Worm (Caenorhabditis elegans) whole organism, L4 larva: ENCODE results near the gene nhr-88.
A peak's percentile ranks its signal among the peaks of the same experiment; 100 is the strongest.
"Not testable (repeated sequence)": the region's sequence is repeated elsewhere in the genome, so short reads cannot be mapped to it uniquely, and the experiment has no call there.

Experiments
- F26F4.8 ChIP-seq: fragments of 200-800 bp; sonication (Bioruptor generic); conservative IDR thresholded peaks from 2 replicates; pipeline ENCODE4 v1.3.6; 2022; ENCODE audit warnings: missing genetic modification characterization, missing compliant biosample characterization
- ZK337.2 ChIP-seq: fragments of 200-800 bp; sonication (Bioruptor generic); IDR thresholded peaks from 2 replicates; pipeline ENCODE4 v1.3.6; 2022; ENCODE audit warnings: missing genetic modification reagents, missing genetic modification characterization, missing compliant biosample characterization
- aha-1 ChIP-seq: fragments of 150-350 bp; peaks from one replicate; lab custom pipeline; 2014; ENCODE audit warnings: missing biosample characterization, missing genetic modification characterization
- ceh-20 ChIP-seq: fragments of 200-800 bp; sonication (Bioruptor generic); IDR thresholded peaks from 2 replicates; pipeline ENCODE4 v1.3.6; 2022; ENCODE audit warnings: missing genetic modification reagents, missing genetic modification characterization, missing compliant biosample characterization
- ceh-28 ChIP-seq: fragments of 150-350 bp; optimal IDR thresholded peaks from 2 replicates; lab custom pipeline; 2014; ENCODE audit warnings: missing biosample characterization, missing genetic modification reagents, missing genetic modification characterization
- ceh-62 ChIP-seq: sonication (generic microtip); optimal IDR thresholded peaks from 2 replicates; lab custom pipeline; 2017; ENCODE audit warnings: missing biosample characterization, missing genetic modification characterization
- cey-2 ChIP-seq: sonication (generic microtip); optimal IDR thresholded peaks from 3 replicates; lab custom pipeline; 2017; ENCODE audit warnings: missing genetic modification characterization, mild to moderate bottlenecking, missing compliant biosample characterization, antibody characterized with exemption, borderline replicate concordance; ENCODE audit not compliant: insufficient read depth
- dmd-8 ChIP-seq: fragments of 200-800 bp; sonication (Bioruptor generic); IDR thresholded peaks from 2 replicates; pipeline ENCODE4 v1.3.6; 2022; ENCODE audit warnings: missing genetic modification characterization, missing compliant biosample characterization
- dmd-9 ChIP-seq: fragments of 200-800 bp; sonication (Bioruptor generic); IDR thresholded peaks from 2 replicates; pipeline ENCODE4 v1.3.6; 2022; ENCODE audit warnings: missing genetic modification reagents, missing genetic modification characterization, missing compliant biosample characterization
- hlh-11 ChIP-seq: fragments of 200-800 bp; sonication (Bioruptor generic); optimal IDR thresholded peaks from 2 replicates; lab custom pipeline; 2018; ENCODE audit warnings: mild to moderate bottlenecking, missing genetic modification characterization, missing compliant biosample characterization
- lin-38 ChIP-seq: fragments of 200-800 bp; sonication (Bioruptor generic); IDR thresholded peaks from 2 replicates; pipeline ENCODE4 v1.3.6; 2022; ENCODE audit warnings: missing genetic modification reagents, missing genetic modification characterization, missing compliant biosample characterization
- lsy-2 ChIP-seq, 2 experiments: fragments of 150-350 bp in 1 of 2; sonication (generic microtip) in 1 of 2; optimal IDR thresholded peaks; 2 replicates each; lab custom pipeline; 2014 to 2017; ENCODE audit warnings: missing biosample characterization in 2 of 2, missing genetic modification characterization in 2 of 2
- madf-5 ChIP-seq, 2 experiments: fragments of 200-800 bp; sonication (Bioruptor generic); IDR thresholded peaks; 2 replicates each; pipeline ENCODE4 v1.3.6; 2022; ENCODE audit warnings: missing compliant biosample characterization in 2 of 2, missing genetic modification characterization in 2 of 2
- nhr-102 ChIP-seq: sonication (generic microtip); optimal IDR thresholded peaks from 2 replicates; lab custom pipeline; 2016; ENCODE audit warnings: mild to moderate bottlenecking, missing genetic modification characterization, moderate library complexity, missing compliant biosample characterization
- nhr-25 ChIP-seq: sonication (generic microtip); optimal IDR thresholded peaks from 2 replicates; lab custom pipeline; 2017; ENCODE audit warnings: missing genetic modification characterization, mild to moderate bottlenecking, missing compliant biosample characterization, antibody characterized with exemption, moderate library complexity, borderline replicate concordance; ENCODE audit not compliant: insufficient read depth
- nhr-48 ChIP-seq: sonication (generic microtip); optimal IDR thresholded peaks from 2 replicates; lab custom pipeline; 2016; ENCODE audit warnings: mild to moderate bottlenecking, missing genetic modification characterization, missing compliant biosample characterization
- nhr-6 ChIP-seq: fragments of 150-350 bp; optimal IDR thresholded peaks from 2 replicates; lab custom pipeline; 2014; ENCODE audit warnings: missing biosample characterization, missing genetic modification characterization
- nhr-76 ChIP-seq: fragments of 150-350 bp; optimal IDR thresholded peaks from 2 replicates; lab custom pipeline; 2014; ENCODE audit warnings: missing biosample characterization, missing genetic modification characterization
- pha-4 ChIP-seq, 2 experiments: fragments of 150-350 bp in 1 of 2; fragments of 200-800 bp in 1 of 2; sonication (Bioruptor generic) in 1 of 2; IDR thresholded peaks in 1 of 2; optimal IDR thresholded peaks in 1 of 2; 2 replicates each; pipeline versions ENCODE4 v1.3.6 to Lab custom; 2014 to 2022; ENCODE audit warnings: missing genetic modification characterization in 2 of 2, missing genetic modification reagents in 2 of 2, missing biosample characterization in 1 of 2, missing compliant biosample characterization in 1 of 2
- set-16 ChIP-seq: fragments of 200-800 bp; sonication (Bioruptor generic); IDR thresholded peaks from 2 replicates; pipeline ENCODE4 v1.3.6; 2022; ENCODE audit warnings: missing genetic modification reagents, missing genetic modification characterization, missing compliant biosample characterization
- spr-3 ChIP-seq: fragments of 200-800 bp; sonication (Bioruptor generic); optimal IDR thresholded peaks from 2 replicates; lab custom pipeline; 2018; ENCODE audit warnings: mild to moderate bottlenecking, missing genetic modification characterization, missing compliant biosample characterization
- tra-1 ChIP-seq: fragments of 200-800 bp; sonication (Bioruptor generic); IDR thresholded peaks from 2 replicates; pipeline ENCODE4 v1.3.6; 2022; ENCODE audit warnings: missing genetic modification reagents, missing genetic modification characterization, missing compliant biosample characterization
- vab-7 ChIP-seq: fragments of 200-800 bp; sonication (Bioruptor generic); IDR thresholded peaks from 2 replicates; pipeline ENCODE4 v1.3.6; 2022; ENCODE audit warnings: missing genetic modification reagents, missing genetic modification characterization, missing compliant biosample characterization
- zag-1 ChIP-seq: fragments of 150-350 bp; optimal IDR thresholded peaks from 2 replicates; lab custom pipeline; 2014; ENCODE audit warnings: missing biosample characterization, missing genetic modification characterization

nhr-88 gene

DNA sequence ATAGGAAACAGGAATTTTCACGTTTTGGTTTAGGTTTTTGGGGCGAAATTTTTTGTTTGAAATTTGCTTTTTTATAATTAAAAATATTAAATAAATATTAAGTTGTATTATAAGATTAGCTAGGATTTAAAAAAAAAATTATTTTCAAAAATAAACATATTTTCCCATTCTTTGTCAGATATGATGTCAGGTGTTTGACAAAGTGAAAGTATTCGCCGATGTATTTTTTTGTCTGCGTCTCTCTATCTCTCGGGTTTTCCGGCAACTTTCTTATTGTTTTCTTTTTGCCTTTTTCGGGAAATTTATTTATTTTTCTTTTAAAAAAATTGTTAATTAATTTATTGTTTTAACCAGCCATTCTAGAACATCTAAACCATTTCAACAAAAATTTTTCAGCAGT lies 54.0 kb downstream of the nhr-88 start:
- TF ChIP-seq zag-1 (tag; lab: Kevin White, UChicago) = no peak
- TF ChIP-seq spr-3 (GFP tag; lab: Kevin White, UChicago) = no peak
- no peak for TF ChIP-seq nhr-48 (tag; lab: Kevin White, UChicago)
- TF ChIP-seq cey-2 (tag; lab: Kevin White, UChicago) = no peak
- no peak for TF ChIP-seq nhr-6
- TF ChIP-seq nhr-25 = no peak
- TF ChIP-seq madf-5 (GFP tag; IDR thresholded peaks at IDR 0.05; lab: Robert Waterston, UW) = no peak
- TF ChIP-seq ceh-62 (tag; lab: Kevin White, UChicago) = no peak

DNA sequence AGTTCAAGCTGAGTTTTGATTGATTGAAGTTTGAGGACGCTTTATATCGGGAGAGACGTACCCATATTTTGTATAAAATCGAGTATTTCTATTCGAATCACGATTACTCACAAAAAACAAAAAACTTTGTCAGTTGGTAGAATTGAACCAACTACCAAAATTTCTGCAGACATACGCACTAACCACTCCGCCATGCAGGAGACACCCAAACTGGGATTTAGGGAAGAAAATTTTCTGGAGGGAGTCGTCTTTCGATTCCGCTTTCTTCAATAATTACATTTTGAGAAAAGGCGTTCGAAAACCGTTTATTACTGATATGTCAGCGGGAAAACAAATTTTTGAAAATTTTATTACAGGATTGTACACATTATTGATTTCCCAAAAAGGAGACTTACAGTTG lies 54.9 kb downstream of the nhr-88 start:
- TF ChIP-seq F26F4.8 (GFP tag; lab: Robert Waterston, UW) (0 out of 2 replicates have a peak, but pooled peaks have one; percentile 17), tra-1 (GFP tag; lab: Robert Waterston, UW) (0 out of 2 replicates have a peak, but pooled peaks have one; percentile 33), pha-4 (GFP tag; IDR thresholded peaks at IDR 0.05; lab: Robert Waterston, UW) (peak; percentile 45; the same call in 1 of the 2 replicates), vab-7 (0 out of 2 replicates have a peak, but pooled peaks have one; percentile 10), lin-38 (peak; percentile 47), dmd-8 (GFP tag; lab: Robert Waterston, UW) (0 out of 2 replicates have a peak, but pooled peaks have one; percentile 59)
- not testable (repeated sequence) for TF ChIP-seq pha-4 (tag; optimal IDR thresholded peaks at IDR 0.05; lab: Kevin White, UChicago)

DNA sequence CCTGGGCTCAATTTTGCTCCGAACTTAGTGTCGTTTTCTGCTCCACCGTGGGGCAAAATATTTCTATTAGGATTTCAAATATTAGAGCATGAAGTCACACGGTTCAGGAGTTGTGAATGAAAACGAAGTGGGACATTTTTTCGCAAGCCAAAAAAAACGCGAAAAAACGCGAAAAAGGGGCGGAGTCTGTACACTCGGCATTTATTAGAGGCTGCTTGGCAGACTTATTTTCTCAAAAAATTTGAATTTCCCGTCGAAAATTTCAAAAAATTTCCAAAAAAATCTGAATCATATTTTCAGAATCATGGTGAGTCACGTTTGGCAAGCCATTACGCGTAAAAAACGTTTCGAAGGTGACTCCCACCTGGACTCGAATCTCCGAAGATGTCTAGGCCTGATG lies 56.0 kb downstream of the nhr-88 start, which contains the start of gene B0454.6:
TSS of gene B0454.6 (plus strand) at position 301 of the 400 bp plus-strand sequence.
- TF ChIP-seq lsy-2 (tag; optimal IDR thresholded peaks at IDR 0.05; lab: Kevin White, UChicago); nhr-76 (tag; lab: Kevin White, UChicago); ceh-62 (tag; lab: Kevin White, UChicago): not testable (repeated sequence)

DNA sequence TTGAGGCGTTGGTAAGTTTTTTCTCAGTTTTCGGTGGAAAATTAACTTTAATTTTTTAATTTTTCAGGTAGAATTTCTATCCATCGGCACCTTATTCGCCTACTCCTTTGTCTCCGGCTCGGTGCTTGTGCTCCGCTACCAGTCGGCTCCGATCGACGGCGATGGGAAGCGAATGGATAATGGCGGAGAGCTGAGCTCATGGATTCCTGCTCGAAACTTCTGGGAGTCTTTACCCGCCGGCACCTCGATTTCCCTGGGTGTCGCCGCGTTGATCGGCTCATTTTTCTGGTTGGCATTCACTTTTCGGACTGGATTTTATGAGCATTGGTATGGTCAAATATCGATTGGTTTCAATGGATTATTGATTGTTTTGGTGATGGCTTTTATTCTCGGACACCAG lies 58.5 kb downstream of the nhr-88 start:
- peak; percentile 75 for TF ChIP-seq set-16 (GFP tag; lab: Robert Waterston, UW)
- peak; percentile 55 for TF ChIP-seq ceh-28 (tag; lab: Kevin White, UChicago)
- no peak for TF ChIP-seq ZK337.2
- no peak for TF ChIP-seq hlh-11 (tag; lab: Kevin White, UChicago)

DNA sequence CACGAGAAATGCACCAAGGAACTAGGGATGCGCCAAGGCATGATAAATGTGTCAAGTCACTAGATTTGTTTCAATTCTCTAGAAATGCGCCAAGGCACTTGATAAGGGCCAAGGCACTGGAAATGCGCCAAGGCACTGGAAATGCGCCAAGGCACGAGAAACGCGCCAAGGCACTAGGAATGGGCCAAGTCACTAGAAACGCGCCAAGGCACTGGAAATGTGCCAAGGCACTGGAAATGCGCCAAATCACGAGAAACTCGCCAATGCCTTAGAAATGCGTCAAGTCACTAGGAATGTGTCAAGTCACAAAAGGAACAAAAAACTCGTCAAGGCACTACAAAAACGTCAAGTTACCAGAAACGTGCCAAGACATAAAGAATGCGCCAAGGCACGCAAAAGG lies 59.9 kb downstream of the nhr-88 start:
- no peak for TF ChIP-seq dmd-9 (GFP tag; lab: Robert Waterston, UW)
- peak; percentile 45 for TF ChIP-seq lin-38
- 0 out of 2 replicates have a peak, but pooled peaks have one; percentile 10 for TF ChIP-seq ZK337.2
- TF ChIP-seq tra-1 (GFP tag; lab: Robert Waterston, UW) = 0 out of 2 replicates have a peak, but pooled peaks have one; percentile 16
- TF ChIP-seq aha-1 (tag; lab: Kevin White, UChicago) = peak; percentile 81
- TF ChIP-seq nhr-102 (tag; lab: Kevin White, UChicago) = no peak
- peak; percentile 23; the same call in 1 of the 2 replicates for TF ChIP-seq ceh-20 (GFP tag; lab: Robert Waterston, UW)
